Worm (Caenorhabditis elegans) whole organism, late embryonic: Measurements from ENCODE around the gene srxa-1.

ENCODE experiments used
- K02D7.2 ChIP-seq: sonication (generic microtip); optimal IDR thresholded peaks from 2 replicates; lab custom pipeline; 2017; ENCODE audit warnings: mild to moderate bottlenecking, missing genetic modification characterization, missing compliant biosample characterization
- T23F11.4 ChIP-seq: fragments of 200-800 bp; sonication (Bioruptor generic); optimal IDR thresholded peaks from 2 replicates; lab custom pipeline; 2018; ENCODE audit warnings: mild to moderate bottlenecking, missing genetic modification characterization, missing compliant biosample characterization
- Y22D7AL.16 ChIP-seq: sonication (generic microtip); optimal IDR thresholded peaks from 2 replicates; lab custom pipeline; 2016; ENCODE audit warnings: missing genetic modification characterization, missing compliant biosample characterization
- ama-1 ChIP-seq: fragments of 150-350 bp; optimal IDR thresholded peaks from 2 replicates; lab custom pipeline; 2014
- ceh-14 ChIP-seq: sonication (generic microtip); optimal IDR thresholded peaks from 2 replicates; lab custom pipeline; 2016; ENCODE audit warnings: missing genotype, missing genetic modification characterization, missing compliant biosample characterization
- ceh-18 ChIP-seq: sonication (generic microtip); optimal IDR thresholded peaks from 2 replicates; lab custom pipeline; 2016; ENCODE audit warnings: missing genetic modification characterization, missing compliant biosample characterization
- ceh-19 ChIP-seq: fragments of 200-800 bp; sonication (Bioruptor generic); optimal IDR thresholded peaks from 2 replicates; lab custom pipeline; 2018; ENCODE audit warnings: mild to moderate bottlenecking, missing genetic modification characterization, missing compliant biosample characterization
- ceh-2 ChIP-seq: sonication (generic microtip); optimal IDR thresholded peaks from 2 replicates; lab custom pipeline; 2016; ENCODE audit warnings: missing genotype, missing genetic modification characterization, missing compliant biosample characterization
- ceh-22 ChIP-seq: sonication (generic microtip); optimal IDR thresholded peaks from 2 replicates; lab custom pipeline; 2017; ENCODE audit warnings: missing biosample characterization, missing genetic modification characterization
- ceh-34 ChIP-seq: sonication (generic microtip); optimal IDR thresholded peaks from 2 replicates; lab custom pipeline; 2016; ENCODE audit warnings: mild to moderate bottlenecking, missing genetic modification characterization, missing compliant biosample characterization
- ceh-9 ChIP-seq: sonication (generic microtip); optimal IDR thresholded peaks from 2 replicates; lab custom pipeline; 2016; ENCODE audit warnings: mild to moderate bottlenecking, missing genetic modification characterization, inconsistent platforms, missing compliant biosample characterization
- che-1 ChIP-seq: sonication (generic microtip); optimal IDR thresholded peaks from 2 replicates; lab custom pipeline; 2016; ENCODE audit warnings: mild to moderate bottlenecking, missing genetic modification characterization, missing compliant biosample characterization
- dmd-4 ChIP-seq: sonication (generic microtip); optimal IDR thresholded peaks from 2 replicates; lab custom pipeline; 2016; ENCODE audit warnings: borderline replicate concordance, missing genetic modification characterization, missing compliant biosample characterization
- dve-1 ChIP-seq: sonication (generic microtip); optimal IDR thresholded peaks from 2 replicates; lab custom pipeline; 2017; ENCODE audit warnings: antibody characterized with exemption, mild to moderate bottlenecking, missing genetic modification characterization, missing compliant biosample characterization
- elt-2 ChIP-seq: sonication (generic microtip); optimal IDR thresholded peaks from 2 replicates; lab custom pipeline; 2016; ENCODE audit warnings: missing genetic modification reagents, missing genetic modification characterization, missing compliant biosample characterization
- elt-4 ChIP-seq: sonication (generic microtip); optimal IDR thresholded peaks from 2 replicates; lab custom pipeline; 2016; ENCODE audit warnings: missing genetic modification characterization, missing compliant biosample characterization
- eyg-1 ChIP-seq: sonication (generic microtip); optimal IDR thresholded peaks from 2 replicates; lab custom pipeline; 2016; ENCODE audit warnings: missing genotype, missing genetic modification characterization, missing compliant biosample characterization
- fax-1 ChIP-seq: sonication (generic microtip); optimal IDR thresholded peaks from 2 replicates; lab custom pipeline; 2016; ENCODE audit warnings: missing genotype, missing genetic modification characterization, missing compliant biosample characterization
- hlh-13 ChIP-seq: fragments of 200-800 bp; sonication (Bioruptor generic); optimal IDR thresholded peaks from 2 replicates; lab custom pipeline; 2018; ENCODE audit warnings: mild to moderate bottlenecking, missing genetic modification characterization, missing compliant biosample characterization
- hlh-30 ChIP-seq: sonication (generic microtip); optimal IDR thresholded peaks from 2 replicates; lab custom pipeline; 2017; ENCODE audit warnings: antibody characterized with exemption, missing genetic modification characterization, missing compliant biosample characterization; ENCODE audit not compliant: insufficient read depth
- hlh-6 ChIP-seq: sonication (generic microtip); optimal IDR thresholded peaks from 2 replicates; lab custom pipeline; 2016; ENCODE audit warnings: missing genotype, missing genetic modification characterization, missing compliant biosample characterization
- lim-6 ChIP-seq: sonication (generic microtip); optimal IDR thresholded peaks from 2 replicates; lab custom pipeline; 2016; ENCODE audit warnings: missing genetic modification characterization, missing compliant biosample characterization
- madf-2 ChIP-seq: sonication (generic microtip); optimal IDR thresholded peaks from 2 replicates; lab custom pipeline; 2017; ENCODE audit warnings: missing genetic modification characterization, missing compliant biosample characterization
- mec-3 ChIP-seq: sonication (generic microtip); optimal IDR thresholded peaks from 2 replicates; lab custom pipeline; 2016; ENCODE audit warnings: borderline replicate concordance, missing genetic modification characterization, missing compliant biosample characterization
- nfya-1 ChIP-seq: sonication (generic microtip); optimal IDR thresholded peaks from 2 replicates; lab custom pipeline; 2017; ENCODE audit warnings: missing genetic modification characterization, mild to moderate bottlenecking, missing compliant biosample characterization, antibody characterized with exemption, moderate library complexity
- nhr-232 ChIP-seq: sonication (generic microtip); optimal IDR thresholded peaks from 2 replicates; lab custom pipeline; 2016; ENCODE audit warnings: missing genetic modification characterization, missing compliant biosample characterization
- npax-4 ChIP-seq: sonication (generic microtip); optimal IDR thresholded peaks from 2 replicates; lab custom pipeline; 2016; ENCODE audit warnings: missing genetic modification characterization, missing compliant biosample characterization
- pag-3 ChIP-seq: sonication (generic microtip); optimal IDR thresholded peaks from 2 replicates; lab custom pipeline; 2016; ENCODE audit warnings: missing compliant biosample characterization, missing genetic modification characterization, borderline replicate concordance
- pha-2 ChIP-seq: sonication (generic microtip); optimal IDR thresholded peaks from 2 replicates; lab custom pipeline; 2017; ENCODE audit warnings: mild to moderate bottlenecking, missing genetic modification characterization, missing compliant biosample characterization
- pha-4 ChIP-seq: fragments of 150-350 bp; optimal IDR thresholded peaks from 2 replicates; lab custom pipeline; 2018; ENCODE audit warnings: missing biosample characterization, missing genetic modification reagents, missing genetic modification characterization
- pros-1 ChIP-seq: fragments of 150-350 bp; optimal IDR thresholded peaks from 2 replicates; lab custom pipeline; 2014; ENCODE audit warnings: missing biosample characterization, missing genetic modification reagents, missing genetic modification characterization
- ref-2 ChIP-seq: sonication (generic microtip); optimal IDR thresholded peaks from 2 replicates; lab custom pipeline; 2016; ENCODE audit warnings: missing genetic modification characterization, missing compliant biosample characterization
- rnt-1 ChIP-seq: sonication (generic microtip); optimal IDR thresholded peaks from 2 replicates; lab custom pipeline; 2016; ENCODE audit warnings: missing genetic modification characterization, missing compliant biosample characterization
- sdc-2 ChIP-seq: sonication (generic microtip); optimal IDR thresholded peaks from 2 replicates; lab custom pipeline; 2016; ENCODE audit warnings: missing genotype, missing genetic modification characterization, missing compliant biosample characterization
- sox-2 ChIP-seq: fragments of 200-800 bp; sonication (Bioruptor generic); IDR thresholded peaks from 2 replicates; pipeline ENCODE4 v1.3.6; 2022; ENCODE audit warnings: missing genetic modification reagents, missing genetic modification characterization, missing compliant biosample characterization
- tbx-2 ChIP-seq: sonication (generic microtip); optimal IDR thresholded peaks from 2 replicates; lab custom pipeline; 2016; ENCODE audit warnings: missing genetic modification characterization, missing compliant biosample characterization
- tbx-7 ChIP-seq: sonication (generic microtip); optimal IDR thresholded peaks from 2 replicates; lab custom pipeline; 2016; ENCODE audit warnings: missing genotype, missing genetic modification characterization, missing compliant biosample characterization
- unc-3 ChIP-seq, 2 experiments: fragments of 200-800 bp in 1 of 2; sonication (Bioruptor generic) in 1 of 2; sonication (generic microtip) in 1 of 2; conservative IDR thresholded peaks in 1 of 2; optimal IDR thresholded peaks in 1 of 2; 2 replicates each; pipeline versions ENCODE4 v1.3.6 to Lab custom; 2016 to 2022; ENCODE audit warnings: missing compliant biosample characterization in 2 of 2, missing genetic modification characterization in 2 of 2, missing genetic modification reagents in 1 of 2
- unc-42 ChIP-seq: sonication (generic microtip); optimal IDR thresholded peaks from 2 replicates; lab custom pipeline; 2016; ENCODE audit warnings: missing genotype, missing genetic modification characterization, missing compliant biosample characterization
- unc-55 ChIP-seq: sonication (generic microtip); optimal IDR thresholded peaks from 2 replicates; lab custom pipeline; 2017; ENCODE audit warnings: missing biosample characterization, missing genetic modification reagents, missing genetic modification characterization
- unc-86 ChIP-seq: sonication (generic microtip); optimal IDR thresholded peaks from 2 replicates; lab custom pipeline; 2016; ENCODE audit warnings: missing genetic modification characterization, missing compliant biosample characterization
- zip-5 ChIP-seq: sonication (generic microtip); optimal IDR thresholded peaks from 2 replicates; lab custom pipeline; 2016; ENCODE audit warnings: missing genetic modification characterization, missing compliant biosample characterization
- ztf-16 ChIP-seq: sonication (generic microtip); optimal IDR thresholded peaks from 2 replicates; lab custom pipeline; 2017; ENCODE audit warnings: missing genetic modification characterization, missing compliant biosample characterization

srxa-1 gene

ce11 chrV:20713620-20714019, 18.3 kb upstream of the srxa-1 start, which contains the start of gene Y44A6C.1:
Y44A6C.1 (plus strand) TSS chrV:20713920.
- TF ChIP-seq pag-3 (tag; lab: Kevin White, UChicago) (no peak), che-1 (tag; lab: Kevin White, UChicago) (no peak), ceh-2 (tag; lab: Kevin White, UChicago) (no peak), hlh-30 (tag; lab: Kevin White, UChicago) (no peak), mec-3 (no peak), unc-42 (tag; lab: Kevin White, UChicago) (no peak), eyg-1 (tag; lab: Kevin White, UChicago) (no peak), ref-2 (tag; lab: Kevin White, UChicago) (no peak), tbx-7 (tag; lab: Kevin White, UChicago) (no peak), dmd-4 (tag; lab: Kevin White, UChicago) (no peak), pha-2 (tag; lab: Kevin White, UChicago) (no peak), ceh-9 (no peak), ceh-22 (tag; lab: Kevin White, UChicago) (no peak), ceh-14 (tag; lab: Kevin White, UChicago) (no peak), elt-2 (tag; lab: Kevin White, UChicago) (no peak), unc-3 (GFP tag; conservative IDR thresholded peaks at IDR 0.05; lab: Robert Waterston, UW) (no peak), unc-3 (tag; optimal IDR thresholded peaks at IDR 0.05; lab: Kevin White, UChicago) (no peak), ceh-34 (tag; lab: Kevin White, UChicago) (no peak), hlh-13 (GFP tag; lab: Kevin White, UChicago) (no peak), ztf-16 (tag; lab: Kevin White, UChicago) (no peak)

DNA sequence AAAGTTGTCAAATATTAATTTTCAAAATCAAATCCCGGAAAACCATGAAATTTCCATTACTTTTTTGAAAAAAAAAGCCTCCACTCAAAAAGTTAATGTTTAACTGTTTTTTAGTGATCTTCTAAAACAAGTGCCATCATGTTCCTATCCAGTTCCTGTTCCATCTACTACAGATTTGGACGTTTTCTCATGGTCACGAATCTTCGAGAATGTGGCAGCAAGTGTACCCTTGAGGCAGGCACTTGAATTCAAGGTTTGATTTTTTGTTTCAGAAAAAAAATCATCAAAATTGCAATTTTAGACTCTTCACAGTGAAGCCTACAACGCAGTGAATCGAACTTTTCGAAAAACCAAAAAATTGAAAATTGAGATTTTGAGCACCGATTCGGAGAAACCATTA, 17.4 kb upstream of the srxa-1 start:
- TF ChIP-seq sdc-2, result no peak
- no peak for TF ChIP-seq elt-4 (tag; lab: Kevin White, UChicago)
- no peak for TF ChIP-seq rnt-1 (tag; lab: Kevin White, UChicago)
- no peak for TF ChIP-seq ceh-18 (tag; lab: Kevin White, UChicago)
- no peak for TF ChIP-seq ref-2 (tag; lab: Kevin White, UChicago)
- TF ChIP-seq lim-6 (tag; lab: Kevin White, UChicago), result no peak
- TF ChIP-seq nhr-232 (tag; lab: Kevin White, UChicago), result no peak
- TF ChIP-seq tbx-2, result no peak
- no peak for TF ChIP-seq sox-2 (GFP tag; lab: Robert Waterston, UW)
- TF ChIP-seq hlh-30 (tag; lab: Kevin White, UChicago), result no peak
- TF ChIP-seq ceh-19 (GFP tag; lab: Kevin White, UChicago), result no peak
- TF ChIP-seq pha-4 (tag; lab: Kevin White, UChicago), result no peak
- TF ChIP-seq pros-1, result no peak
- no peak for TF ChIP-seq ama-1
- no peak for TF ChIP-seq npax-4 (tag; lab: Kevin White, UChicago)
- no peak for TF ChIP-seq unc-86 (tag; lab: Kevin White, UChicago)
- TF ChIP-seq hlh-13 (GFP tag; lab: Kevin White, UChicago), result no peak
- TF ChIP-seq madf-2 (tag; lab: Kevin White, UChicago), result no peak
- TF ChIP-seq hlh-6, result no peak

- TF ChIP-seq fax-1 (tag; lab: Kevin White, UChicago), result no peak
These were observed 15.6 kb upstream of the srxa-1 start for ce11 chrV:20716267-20716666.

ce11 chrV:20716830-20717441, 15.0 kb upstream of the srxa-1 start:
- TF ChIP-seq dve-1 (tag; lab: Kevin White, UChicago) (no peak), nfya-1 (no peak), pros-1 (no peak), zip-5 (tag; lab: Kevin White, UChicago) (no peak), unc-86 (tag; lab: Kevin White, UChicago) (no peak), ceh-9 (no peak), lim-6 (tag; lab: Kevin White, UChicago) (no peak), K02D7.2 (tag; lab: Kevin White, UChicago) (no peak), Y22D7AL.16 (tag; lab: Kevin White, UChicago) (no peak), tbx-2 (no peak), elt-4 (tag; lab: Kevin White, UChicago) (no peak), unc-55 (GFP tag; lab: Kevin White, UChicago) (no peak), T23F11.4 (GFP tag; lab: Kevin White, UChicago) (no peak), fax-1 (tag; lab: Kevin White, UChicago) (no peak), sox-2 (GFP tag; lab: Robert Waterston, UW) (no peak), nhr-232 (tag; lab: Kevin White, UChicago) (no peak), npax-4 (tag; lab: Kevin White, UChicago) (no peak)
